Worm (Caenorhabditis elegans) whole organism, L2 larva: ENCODE data around the gene nhr-124.

ENCODE experiments used
- F13H6.1 ChIP-seq: sonication (generic microtip); optimal IDR thresholded peaks from 2 replicates; lab custom pipeline; 2016; ENCODE audit warnings: missing genetic modification characterization, missing compliant biosample characterization
- aly-2 ChIP-seq: fragments of 150-350 bp; optimal IDR thresholded peaks from 2 replicates; lab custom pipeline; 2014; ENCODE audit warnings: missing biosample characterization, missing genetic modification characterization
- ama-1 ChIP-seq: fragments of 150-350 bp; optimal IDR thresholded peaks from 2 replicates; lab custom pipeline; 2018; ENCODE audit warnings: inconsistent platforms
- dmd-4 ChIP-seq: sonication (generic microtip); optimal IDR thresholded peaks from 2 replicates; lab custom pipeline; 2017; ENCODE audit warnings: missing biosample characterization, missing genetic modification characterization
- elt-3 ChIP-seq: sonication (generic microtip); optimal IDR thresholded peaks from 2 replicates; lab custom pipeline; 2017; ENCODE audit warnings: missing biosample characterization, missing genetic modification characterization
- lin-39 ChIP-seq: fragments of 150-350 bp; optimal IDR thresholded peaks from 2 replicates; lab custom pipeline; 2014; ENCODE audit warnings: missing biosample characterization, missing genetic modification reagents, missing genetic modification characterization
- nhr-10 ChIP-seq: sonication (generic microtip); optimal IDR thresholded peaks from 2 replicates; lab custom pipeline; 2017; ENCODE audit warnings: missing biosample characterization, missing genetic modification characterization
- nhr-237 ChIP-seq: fragments of 150-350 bp; optimal IDR thresholded peaks from 2 replicates; lab custom pipeline; 2014; ENCODE audit warnings: missing biosample characterization, missing genetic modification characterization
- nhr-77 ChIP-seq: fragments of 150-350 bp; optimal IDR thresholded peaks from 2 replicates; lab custom pipeline; 2014; ENCODE audit warnings: missing biosample characterization, missing genetic modification characterization
- sma-3 ChIP-seq: sonication (generic microtip); optimal IDR thresholded peaks from 2 replicates; lab custom pipeline; 2016; ENCODE audit warnings: missing genetic modification reagents, missing genetic modification characterization, missing compliant biosample characterization
- snpc-4 ChIP-seq: fragments of 150-350 bp; optimal IDR thresholded peaks from 2 replicates; lab custom pipeline; 2014; ENCODE audit warnings: missing biosample characterization, missing genetic modification characterization
- unc-39 ChIP-seq: fragments of 150-350 bp; optimal IDR thresholded peaks from 2 replicates; lab custom pipeline; 2014; ENCODE audit warnings: missing biosample characterization, missing genetic modification characterization

DNA sequence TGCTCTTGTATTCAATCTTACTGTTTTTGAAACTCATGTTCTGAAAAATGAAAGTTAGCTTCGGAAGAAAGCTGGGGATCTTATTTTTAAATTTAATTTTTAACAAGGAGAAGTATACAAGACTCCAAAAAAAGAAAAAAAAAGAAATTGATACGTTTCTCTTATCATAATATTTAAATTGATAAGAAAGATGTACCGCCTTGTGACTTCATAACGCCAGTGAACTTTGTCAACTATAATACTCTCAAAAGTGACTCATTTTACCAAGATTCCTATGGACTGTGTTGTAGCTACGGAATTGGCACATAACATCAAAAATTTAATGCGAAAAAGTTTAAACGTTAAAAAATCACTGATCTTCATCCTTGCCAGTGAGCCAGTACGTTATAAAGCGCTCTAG is 34.2 kb downstream of the nhr-124 start:
- no peak for TF ChIP-seq ama-1 (lab: Kevin White, UChicago)
- no peak for TF ChIP-seq nhr-10 (tag; lab: Kevin White, UChicago)
- no peak for TF ChIP-seq nhr-77 (tag; lab: Kevin White, UChicago)
- TF ChIP-seq unc-39: no peak
- TF ChIP-seq dmd-4: no peak
- no peak for TF ChIP-seq nhr-237 (tag; lab: Kevin White, UChicago)
- no peak for TF ChIP-seq aly-2 (tag; lab: Kevin White, UChicago)
- no peak for TF ChIP-seq elt-3
- TF ChIP-seq snpc-4 (tag; lab: Kevin White, UChicago): no peak
- TF ChIP-seq lin-39: no peak
- no peak for TF ChIP-seq F13H6.1 (tag; lab: Kevin White, UChicago)
- no peak for TF ChIP-seq sma-3 (GFP tag; lab: Kevin White, UChicago)
